Fruit fly (Drosophila melanogaster) whole organism: ENCODE measurements around the gene CG10581.

Source experiments
- CG8478 ChIP-seq: fragments of >200 bp; optimal IDR thresholded peaks from 2 replicates; lab custom pipeline; 2018; ENCODE audit warnings: inconsistent platforms
- pan ChIP-seq: fragments of >200 bp; optimal IDR thresholded peaks from 2 replicates; lab custom pipeline; 2017
- psq ChIP-seq: fragments of >200 bp; optimal IDR thresholded peaks from 2 replicates; lab custom pipeline; 2017
- usp ChIP-seq: fragments of >200 bp; optimal IDR thresholded peaks from 2 replicates; lab custom pipeline; 2017; ENCODE audit warnings: missing biosample characterization, missing genetic modification characterization, mixed read lengths

- TF ChIP-seq psq (lab: Kevin White, UChicago) (no peak), CG8478 (lab: Kevin White, UChicago) (no peak), pan (lab: Kevin White, UChicago) (no peak), usp (GFP tag; lab: Kevin White, UChicago) (no peak)
These were observed 45.1 kb downstream of the CG10581 start for dm6 chr3L:20988862-20989261.
